Fruit fly (Drosophila melanogaster): ENCODE data around the gene wor.

Gene wor

dm6 chr2L:15429671-15430070, 4.3 kb upstream of the wor start:
- no peak for TF ChIP-seq CG9948 (tag; optimal IDR thresholded peaks at IDR 0.05)
- no peak for TF ChIP-seq D1 (tag; optimal IDR thresholded peaks at IDR 0.05)

DNA sequence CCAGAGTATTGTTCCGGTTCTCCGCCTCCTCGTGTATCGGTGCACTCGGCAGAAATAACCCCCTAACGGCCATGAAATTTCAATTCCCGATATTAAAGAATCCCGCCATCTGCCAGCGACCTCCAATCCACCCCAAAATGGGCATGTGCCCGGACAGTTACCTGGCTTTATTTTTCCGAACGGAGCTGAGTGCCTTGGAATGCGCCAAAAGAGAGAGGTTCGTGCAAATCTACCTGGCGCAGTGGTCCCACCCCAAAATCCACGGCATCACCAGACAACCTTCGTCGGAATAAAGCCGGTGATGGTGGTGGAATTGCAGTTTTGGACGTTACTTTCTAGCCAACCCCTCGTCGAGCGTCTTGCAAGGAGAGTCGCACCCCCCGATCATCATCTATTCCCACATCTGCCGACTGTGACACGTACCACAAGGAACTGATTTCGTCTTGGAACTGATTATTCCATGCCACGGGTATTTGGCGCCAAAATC, 1.4 kb upstream of the wor start:
- TF ChIP-seq rn (GFP tag; IDR thresholded peaks at IDR 0.05) = no peak
- no peak for TF ChIP-seq CG34367 (tag; optimal IDR thresholded peaks at IDR 0.05)
- no peak for TF ChIP-seq CG17806 (tag; optimal IDR thresholded peaks at IDR 0.05)
- no peak for TF ChIP-seq CG32121 (GFP tag; IDR thresholded peaks at IDR 0.05)
- no peak for TF ChIP-seq D1 (tag; optimal IDR thresholded peaks at IDR 0.05)
- no peak for TF ChIP-seq Pif1B (GFP tag; optimal IDR thresholded peaks at IDR 0.05)
- TF ChIP-seq fd96Ca (GFP tag; IDR thresholded peaks at IDR 0.05) = no peak
- TF ChIP-seq CG8301 (tag; optimal IDR thresholded peaks at IDR 0.05) = no peak
- no peak for TF ChIP-seq CG15710 (tag; optimal IDR thresholded peaks at IDR 0.05)
- no peak for TF ChIP-seq CG14655 (GFP tag; optimal IDR thresholded peaks at IDR 0.05)
- TF ChIP-seq EcR (GFP tag; optimal IDR thresholded peaks at IDR 0.05) = no peak
- no peak for TF ChIP-seq Snoo (tag; optimal IDR thresholded peaks at IDR 0.05)
- TF ChIP-seq Ets98B (GFP tag; IDR thresholded peaks at IDR 0.05) = no peak
- no peak for TF ChIP-seq Pif1A (GFP tag; optimal IDR thresholded peaks at IDR 0.05)
- no peak for TF ChIP-seq CG10348 (GFP tag; IDR thresholded peaks at IDR 0.05)
- TF ChIP-seq gl (tag; optimal IDR thresholded peaks at IDR 0.05) = no peak
- no peak for TF ChIP-seq CG13204 (GFP tag; optimal IDR thresholded peaks at IDR 0.05)
- TF ChIP-seq CG12605 (GFP tag; IDR thresholded peaks at IDR 0.05) = no peak
- no peak for TF ChIP-seq CG8159 (tag; optimal IDR thresholded peaks at IDR 0.05)
- TF ChIP-seq CG4496 (GFP tag; IDR thresholded peaks at IDR 0.05) = no peak

DNA sequence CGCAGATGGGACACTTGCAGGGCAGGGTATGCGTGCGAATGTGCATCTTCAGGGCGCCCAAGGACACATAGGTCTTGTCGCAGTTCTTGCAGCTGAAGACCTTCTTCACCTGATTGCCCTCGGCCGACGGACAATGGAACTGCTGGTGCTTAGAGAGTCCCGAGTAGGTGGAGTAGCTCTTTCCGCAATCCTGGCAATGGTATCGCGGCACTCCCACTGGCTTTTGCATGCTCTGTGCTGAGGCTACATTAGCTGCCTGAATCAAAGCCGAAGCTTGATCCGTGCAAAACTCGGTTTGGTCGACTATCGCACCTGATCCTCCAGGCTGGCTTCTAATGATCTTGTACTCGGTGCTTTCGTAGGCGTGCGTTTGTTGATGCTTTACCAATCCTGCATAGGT, 1.2 kb downstream of the wor start:
- TF ChIP-seq CG17806 (tag; optimal IDR thresholded peaks at IDR 0.05) (no peak), CG14655 (GFP tag; optimal IDR thresholded peaks at IDR 0.05) (no peak), D1 (tag; optimal IDR thresholded peaks at IDR 0.05) (no peak), CG8159 (tag; optimal IDR thresholded peaks at IDR 0.05) (no peak), Pif1B (GFP tag; optimal IDR thresholded peaks at IDR 0.05) (no peak), CG9948 (tag; optimal IDR thresholded peaks at IDR 0.05) (no peak), fd96Ca (GFP tag; IDR thresholded peaks at IDR 0.05) (no peak), CG8301 (tag; optimal IDR thresholded peaks at IDR 0.05) (no peak), CG12605 (GFP tag; IDR thresholded peaks at IDR 0.05) (no peak), CG13204 (GFP tag; optimal IDR thresholded peaks at IDR 0.05) (no peak), gl (tag; optimal IDR thresholded peaks at IDR 0.05) (no peak), rn (GFP tag; IDR thresholded peaks at IDR 0.05) (no peak), CG4496 (GFP tag; IDR thresholded peaks at IDR 0.05) (no peak), CG15710 (tag; optimal IDR thresholded peaks at IDR 0.05) (no peak), CG32121 (GFP tag; IDR thresholded peaks at IDR 0.05) (no peak)

DNA sequence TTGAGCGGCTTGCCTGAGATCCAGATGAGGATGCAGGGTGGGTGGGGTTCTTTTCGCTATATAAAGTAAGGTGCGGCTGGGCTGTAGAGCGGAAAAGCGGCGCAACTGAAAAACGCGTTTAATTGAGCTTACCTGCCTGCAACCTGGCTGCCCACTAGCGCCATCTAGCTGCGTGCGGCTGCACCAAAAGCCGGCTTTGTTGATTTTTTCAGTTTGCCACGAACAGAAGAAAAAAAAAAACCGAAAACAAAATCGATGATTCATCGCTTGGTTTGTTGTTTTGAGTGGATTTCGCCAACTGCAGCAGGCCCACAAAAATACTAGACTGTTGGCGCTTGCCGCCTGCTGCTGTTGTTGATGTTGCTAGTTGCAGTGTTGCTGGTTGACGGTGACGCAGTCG, 2.9 kb downstream of the wor start:
- TF ChIP-seq rn (GFP tag; IDR thresholded peaks at IDR 0.05) = peak; percentile 63; the same call in 1 of the 2 replicates
- TF ChIP-seq fd96Ca (GFP tag; IDR thresholded peaks at IDR 0.05) = peak; percentile 70
- peak; percentile 33 for TF ChIP-seq CG13204 (GFP tag; optimal IDR thresholded peaks at IDR 0.05)
- no peak for TF ChIP-seq CG17806 (tag; optimal IDR thresholded peaks at IDR 0.05)
- TF ChIP-seq CG14655 (GFP tag; optimal IDR thresholded peaks at IDR 0.05) = no peak
- peak; percentile 79 for TF ChIP-seq CG32121 (GFP tag; IDR thresholded peaks at IDR 0.05)
- no peak for TF ChIP-seq Pif1B (GFP tag; optimal IDR thresholded peaks at IDR 0.05)
- TF ChIP-seq EcR (GFP tag; optimal IDR thresholded peaks at IDR 0.05) = no peak
- peak; percentile 86 for TF ChIP-seq CG12605 (GFP tag; IDR thresholded peaks at IDR 0.05)
- no peak for TF ChIP-seq CG8159 (tag; optimal IDR thresholded peaks at IDR 0.05)
- no peak for TF ChIP-seq D1 (tag; optimal IDR thresholded peaks at IDR 0.05)
- TF ChIP-seq CG34367 (tag; optimal IDR thresholded peaks at IDR 0.05) = no peak
- peak; percentile 24 for TF ChIP-seq CG15710 (tag; optimal IDR thresholded peaks at IDR 0.05)
- TF ChIP-seq Snoo (tag; optimal IDR thresholded peaks at IDR 0.05) = no peak
- TF ChIP-seq gl (tag; optimal IDR thresholded peaks at IDR 0.05) = peak; percentile 19
- no peak for TF ChIP-seq CG10348 (GFP tag; IDR thresholded peaks at IDR 0.05)
- TF ChIP-seq CG8301 (tag; optimal IDR thresholded peaks at IDR 0.05) = no peak
- TF ChIP-seq CG4496 (GFP tag; IDR thresholded peaks at IDR 0.05) = peak; percentile 91
- TF ChIP-seq Pif1A (GFP tag; optimal IDR thresholded peaks at IDR 0.05) = peak; percentile 20
- peak; percentile 80 for TF ChIP-seq Ets98B (GFP tag; IDR thresholded peaks at IDR 0.05)

- no peak for TF ChIP-seq CG10348 (GFP tag; IDR thresholded peaks at IDR 0.05)
- no peak for TF ChIP-seq Ets98B (GFP tag; IDR thresholded peaks at IDR 0.05)
- TF ChIP-seq Pif1B (GFP tag; optimal IDR thresholded peaks at IDR 0.05) = no peak
- TF ChIP-seq CG32121 (GFP tag; IDR thresholded peaks at IDR 0.05) = no peak
- TF ChIP-seq CG9948 (tag; optimal IDR thresholded peaks at IDR 0.05) = no peak
- TF ChIP-seq CG8159 (tag; optimal IDR thresholded peaks at IDR 0.05) = no peak
- no peak for TF ChIP-seq CG14655 (GFP tag; optimal IDR thresholded peaks at IDR 0.05)
- TF ChIP-seq CG4496 (GFP tag; IDR thresholded peaks at IDR 0.05) = no peak
- no peak for TF ChIP-seq CG13204 (GFP tag; optimal IDR thresholded peaks at IDR 0.05)
- no peak for TF ChIP-seq CG17806 (tag; optimal IDR thresholded peaks at IDR 0.05)
- no peak for TF ChIP-seq CG8301 (tag; optimal IDR thresholded peaks at IDR 0.05)
- TF ChIP-seq CG15710 (tag; optimal IDR thresholded peaks at IDR 0.05) = no peak
- TF ChIP-seq EcR (GFP tag; optimal IDR thresholded peaks at IDR 0.05) = no peak
- TF ChIP-seq Pif1A (GFP tag; optimal IDR thresholded peaks at IDR 0.05) = no peak
These were observed 7.1 kb downstream of the wor start, which contains the start of gene CG44869 for dm6 chr2L:15418261-15418660. Gene CG44869, minus strand, starts transcription at chr2L:15418361.

DNA sequence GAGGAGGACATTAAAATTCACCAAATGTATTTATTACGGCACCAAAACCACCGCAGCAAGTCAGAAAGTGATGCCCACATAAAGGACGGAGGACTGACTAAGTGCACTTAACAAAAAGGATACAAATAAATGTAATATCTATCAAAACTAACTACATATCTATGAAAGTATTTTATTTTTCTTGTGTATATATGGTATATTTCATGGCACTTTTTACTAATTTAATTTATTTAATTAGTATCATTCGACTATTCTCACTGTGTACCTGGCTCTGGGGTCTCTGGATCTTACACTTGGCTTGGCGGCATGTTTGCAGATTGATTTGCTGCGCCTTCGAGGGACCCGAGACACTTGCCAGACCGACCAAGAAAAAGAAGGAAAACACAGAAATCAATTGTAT, 11.3 kb downstream of the wor start:
- TF ChIP-seq rn (GFP tag; IDR thresholded peaks at IDR 0.05) = no peak
- TF ChIP-seq D1 (tag; optimal IDR thresholded peaks at IDR 0.05) = peak; percentile 13
- no peak for TF ChIP-seq CG4496 (GFP tag; IDR thresholded peaks at IDR 0.05)
- TF ChIP-seq CG14655 (GFP tag; optimal IDR thresholded peaks at IDR 0.05) = peak; percentile 67
- no peak for TF ChIP-seq CG32121 (GFP tag; IDR thresholded peaks at IDR 0.05)
- peak; percentile 83 for TF ChIP-seq CG17806 (tag; optimal IDR thresholded peaks at IDR 0.05)
- peak; percentile 70 for TF ChIP-seq Pif1B (GFP tag; optimal IDR thresholded peaks at IDR 0.05)
- no peak for TF ChIP-seq CG10348 (GFP tag; IDR thresholded peaks at IDR 0.05)
- no peak for TF ChIP-seq CG12605 (GFP tag; IDR thresholded peaks at IDR 0.05)
- peak; percentile 46 for TF ChIP-seq gl (tag; optimal IDR thresholded peaks at IDR 0.05)
- peak; percentile 71 for TF ChIP-seq CG34367 (tag; optimal IDR thresholded peaks at IDR 0.05)
- peak; percentile 77 for TF ChIP-seq CG15710 (tag; optimal IDR thresholded peaks at IDR 0.05)
- TF ChIP-seq CG13204 (GFP tag; optimal IDR thresholded peaks at IDR 0.05) = peak; percentile 33
- TF ChIP-seq fd96Ca (GFP tag; IDR thresholded peaks at IDR 0.05) = no peak
- no peak for TF ChIP-seq EcR (GFP tag; optimal IDR thresholded peaks at IDR 0.05)
- TF ChIP-seq CG9948 (tag; optimal IDR thresholded peaks at IDR 0.05) = peak; percentile 80
- peak; percentile 35 for TF ChIP-seq CG8301 (tag; optimal IDR thresholded peaks at IDR 0.05)
- TF ChIP-seq CG8159 (tag; optimal IDR thresholded peaks at IDR 0.05) = peak; percentile 79
- no peak for TF ChIP-seq Ets98B (GFP tag; IDR thresholded peaks at IDR 0.05)
- TF ChIP-seq Snoo (tag; optimal IDR thresholded peaks at IDR 0.05) = peak; percentile 77
- peak; percentile 69 for TF ChIP-seq Pif1A (GFP tag; optimal IDR thresholded peaks at IDR 0.05)
